Worm (Caenorhabditis elegans): ENCODE data around the gene F21D12.3.

DNA sequence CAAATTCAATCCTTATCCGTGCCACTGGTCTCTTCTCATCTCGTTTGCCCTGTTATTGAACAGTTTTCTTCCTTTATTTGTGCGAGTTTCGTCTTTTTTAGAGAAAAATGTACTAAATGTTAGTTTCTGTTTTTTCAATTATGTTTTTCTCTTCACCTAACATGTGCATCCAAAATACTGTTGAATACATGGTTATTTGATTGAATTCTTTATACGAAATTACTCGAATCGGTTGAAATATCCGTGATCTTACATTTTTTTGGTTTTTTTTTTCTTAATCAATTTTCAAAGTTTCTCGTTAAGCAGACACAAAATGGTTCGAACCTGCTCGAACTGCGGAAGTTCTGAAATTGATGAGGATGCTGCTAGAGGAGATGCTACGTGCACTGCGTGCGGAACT lies 18.3 kb downstream of the F21D12.3 start, which contains the start of gene brf-1:
- TF ChIP-seq madf-8 (GFP tag; conservative IDR thresholded peaks at IDR 0.05) (no peak), cebp-1 (GFP tag; IDR thresholded peaks at IDR 0.05) (no peak), cebp-1 (tag; optimal IDR thresholded peaks at IDR 0.05) (no peak), egl-44 (GFP tag; IDR thresholded peaks at IDR 0.05) (no peak), ztf-25 (GFP tag; IDR thresholded peaks at IDR 0.05) (no peak), unc-130 (GFP tag; optimal IDR thresholded peaks at IDR 0.05) (no peak), pha-4 (tag; optimal IDR thresholded peaks at IDR 0.05) (no peak)

Measured in whole organism, young adult.